Fruit fly (Drosophila melanogaster): ENCODE data around the gene CG8086.

Gene CG8086

dm6 chr2L:8290653-8291233 is 33.4 kb upstream of the CG8086 start (continued):
- 0 out of 2 replicates have a peak, but pooled peaks have one; percentile 16 for TF ChIP-seq Ada2b (GFP tag; IDR thresholded peaks at IDR 0.05)
- peak; percentile 17 for TF ChIP-seq ewg (GFP tag; optimal IDR thresholded peaks at IDR 0.05)
- peak; percentile 92 for TF ChIP-seq nom (GFP tag; optimal IDR thresholded peaks at IDR 0.05)
- TF ChIP-seq lbe (GFP tag; optimal IDR thresholded peaks at IDR 0.05) = peak; percentile 66
- peak; percentile 30 for TF ChIP-seq CG30431 (GFP tag; optimal IDR thresholded peaks at IDR 0.05)
- peak; percentile 27 for TF ChIP-seq gem (tag; optimal IDR thresholded peaks at IDR 0.05)
- no peak for TF ChIP-seq CG10565 (GFP tag; optimal IDR thresholded peaks at IDR 0.05)
- peak; percentile 15 for TF ChIP-seq nmo (GFP tag; optimal IDR thresholded peaks at IDR 0.05)
- TF ChIP-seq CG14965 (GFP tag; optimal IDR thresholded peaks at IDR 0.05; ENCODE audit: borderline replicate concordance) = no peak
- TF ChIP-seq D (optimal IDR thresholded peaks at IDR 0.05) = no peak
- TF ChIP-seq D (GFP tag; optimal IDR thresholded peaks at IDR 0.05) = peak; percentile 5
- TF ChIP-seq CG2199 (GFP tag; IDR thresholded peaks at IDR 0.05) = 0 out of 3 replicates have a peak, but pooled peaks have one; percentile 62
- peak; percentile 88 for TF ChIP-seq sens (GFP tag)
- no peak for TF ChIP-seq wor (GFP tag; IDR thresholded peaks at IDR 0.05)
- TF ChIP-seq CG17385 (GFP tag; optimal IDR thresholded peaks at IDR 0.05) = peak; percentile 15
- peak; percentile 37 for TF ChIP-seq CG2712 (tag; optimal IDR thresholded peaks at IDR 0.05)
- no peak for TF ChIP-seq CG18599 (GFP tag; optimal IDR thresholded peaks at IDR 0.05)
- TF ChIP-seq dysf (GFP tag; IDR thresholded peaks at IDR 0.05) = 0 out of 3 replicates have a peak, but pooled peaks have one; percentile 45
- TF ChIP-seq slou (GFP tag; optimal IDR thresholded peaks at IDR 0.05) = no peak
- TF ChIP-seq Trl (optimal IDR thresholded peaks at IDR 0.05) = no peak
- no peak for TF ChIP-seq Trl (GFP tag; optimal IDR thresholded peaks at IDR 0.05)
- peak; percentile 39 for TF ChIP-seq dmrt99B (tag; optimal IDR thresholded peaks at IDR 0.05)
- TF ChIP-seq hbn (GFP tag; IDR thresholded peaks at IDR 0.05; ENCODE audit: partially characterized antibody) = no peak
- TF ChIP-seq klu (GFP tag; IDR thresholded peaks at IDR 0.05) = no peak
- no peak for TF ChIP-seq vfl (GFP tag; optimal IDR thresholded peaks at IDR 0.05)
- peak; percentile 0 for TF ChIP-seq CG8924 (tag; optimal IDR thresholded peaks at IDR 0.05)
- TF ChIP-seq CG13894 (tag; optimal IDR thresholded peaks at IDR 0.05) = no peak
- TF ChIP-seq CG4424 (GFP tag; optimal IDR thresholded peaks at IDR 0.05) = peak; percentile 9
- peak; percentile 88 for TF ChIP-seq Ets65A (GFP tag)
- TF ChIP-seq CG7839 (tag; optimal IDR thresholded peaks at IDR 0.05) = peak; percentile 43
- no peak for TF ChIP-seq Spps (tag; optimal IDR thresholded peaks at IDR 0.05)
- TF ChIP-seq CG34224 (GFP tag; IDR thresholded peaks at IDR 0.05; ENCODE audit: partially characterized antibody) = no peak
- peak; percentile 41; the same call in 1 of the 2 replicates for TF ChIP-seq CG6689 (GFP tag; IDR thresholded peaks at IDR 0.05)
- TF ChIP-seq zfh1 (GFP tag; IDR thresholded peaks at IDR 0.05) = 0 out of 3 replicates have a peak, but pooled peaks have one; percentile 22
- 0 out of 2 replicates have a peak, but pooled peaks have one; percentile 12 for TF ChIP-seq E2f1 (GFP tag; IDR thresholded peaks at IDR 0.05)
- TF ChIP-seq CG11456 (GFP tag; IDR thresholded peaks at IDR 0.05) = 0 out of 3 replicates have a peak, but pooled peaks have one; percentile 13
- peak; percentile 39 for TF ChIP-seq CG10979 (tag; optimal IDR thresholded peaks at IDR 0.05)
- no peak for TF ChIP-seq org-1 (GFP tag; optimal IDR thresholded peaks at IDR 0.05)
- TF ChIP-seq CG3065 (GFP tag; optimal IDR thresholded peaks at IDR 0.05) = no peak
- no peak for TF ChIP-seq NFAT (GFP tag; IDR thresholded peaks at IDR 0.05)
- peak in 1 of 2 experiments; percentile 23 for TF ChIP-seq Pdp1 (GFP tag; optimal IDR thresholded peaks at IDR 0.05)
- no peak for TF ChIP-seq tap (tag; optimal IDR thresholded peaks at IDR 0.05)
- peak; percentile 15 for TF ChIP-seq Blimp-1 (GFP tag; optimal IDR thresholded peaks at IDR 0.05)
- TF ChIP-seq ranshi (GFP tag; IDR thresholded peaks at IDR 0.05) = 0 out of 2 replicates have a peak, but pooled peaks have one; percentile 28
- TF ChIP-seq PHDP (tag; optimal IDR thresholded peaks at IDR 0.05) = peak; percentile 8
- no peak for TF ChIP-seq CG31224 (GFP tag; IDR thresholded peaks at IDR 0.05)
- no peak for TF ChIP-seq ash1 (GFP tag; optimal IDR thresholded peaks at IDR 0.05)
- TF ChIP-seq grau (tag; optimal IDR thresholded peaks at IDR 0.05) = peak; percentile 76
- TF ChIP-seq ems (GFP tag; optimal IDR thresholded peaks at IDR 0.05) = no peak
- TF ChIP-seq CG7357 (GFP tag; IDR thresholded peaks at IDR 0.05) = 0 out of 3 replicates have a peak, but pooled peaks have one; percentile 23

Data from whole organism, embryonic.